Worm (Caenorhabditis elegans): ENCODE results near the gene brd-1.
A peak's percentile ranks its signal among the peaks of the same experiment; 100 is the strongest.

brd-1 gene

ce11 chrIII:6895677-6896076, 6.4 kb upstream of the brd-1 start:
- TF ChIP-seq ztf-11 (tag; optimal IDR thresholded peaks at IDR 0.05) (no peak), unc-62 (GFP tag; optimal IDR thresholded peaks at IDR 0.05) (no peak), unc-39 (tag; optimal IDR thresholded peaks at IDR 0.05) (no peak)

- TF ChIP-seq peb-1 (tag; optimal IDR thresholded peaks at IDR 0.05) (no peak), sem-4 (tag; optimal IDR thresholded peaks at IDR 0.05) (peak; percentile 8), ceh-16 (tag; optimal IDR thresholded peaks at IDR 0.05) (no peak), elt-1 (tag; optimal IDR thresholded peaks at IDR 0.05) (no peak), mbf-1 (tag; optimal IDR thresholded peaks at IDR 0.05) (no peak), nhr-10 (tag; optimal IDR thresholded peaks at IDR 0.05) (no peak), skn-1 (tag; optimal IDR thresholded peaks at IDR 0.05) (no peak), snpc-4 (tag; optimal IDR thresholded peaks at IDR 0.05) (no peak), nhr-77 (tag; optimal IDR thresholded peaks at IDR 0.05) (no peak), F13H6.1 (tag; optimal IDR thresholded peaks at IDR 0.05) (peak; percentile 82), nhr-6 (tag; optimal IDR thresholded peaks at IDR 0.05) (peak; percentile 67), nhr-21 (tag; optimal IDR thresholded peaks at IDR 0.05) (peak; percentile 82), zag-1 (tag; optimal IDR thresholded peaks at IDR 0.05) (no peak), nhr-11 (tag; optimal IDR thresholded peaks at IDR 0.05) (no peak), unc-62 (GFP tag; optimal IDR thresholded peaks at IDR 0.05) (no peak), C34F6.9 (tag; optimal IDR thresholded peaks at IDR 0.05) (peak; percentile 70), sma-3 (GFP tag; optimal IDR thresholded peaks at IDR 0.05) (peak; percentile 68), egl-27 (tag; optimal IDR thresholded peaks at IDR 0.05) (peak; percentile 75), aly-2 (tag; optimal IDR thresholded peaks at IDR 0.05) (no peak), unc-55 (GFP tag; optimal IDR thresholded peaks at IDR 0.05) (no peak), mdl-1 (tag; optimal IDR thresholded peaks at IDR 0.05) (no peak), fos-1 (tag; optimal IDR thresholded peaks at IDR 0.05) (peak; percentile 83), lin-11 (tag; optimal IDR thresholded peaks at IDR 0.05) (no peak), ztf-11 (tag; optimal IDR thresholded peaks at IDR 0.05) (no peak), nhr-23 (tag; optimal IDR thresholded peaks at IDR 0.05) (no peak), nhr-237 (tag; optimal IDR thresholded peaks at IDR 0.05) (no peak), lsy-2 (tag; optimal IDR thresholded peaks at IDR 0.05) (peak; percentile 17 to 82), ztf-1 (GFP tag; conservative IDR thresholded peaks at IDR 0.05) (no peak), unc-39 (tag; optimal IDR thresholded peaks at IDR 0.05) (no peak), crh-2 (tag; optimal IDR thresholded peaks at IDR 0.05) (peak; percentile 76), blmp-1 (tag; optimal IDR thresholded peaks at IDR 0.05; ENCODE audit: insufficient read depth) (peak; percentile 32), lin-39 (tag; optimal IDR thresholded peaks at IDR 0.05) (no peak), ceh-82 (tag; optimal IDR thresholded peaks at IDR 0.05) (no peak), dmd-4 (tag; optimal IDR thresholded peaks at IDR 0.05) (no peak), alr-1 (tag; optimal IDR thresholded peaks at IDR 0.05) (no peak), elt-3 (tag; optimal IDR thresholded peaks at IDR 0.05) (no peak), mab-5 (tag; optimal IDR thresholded peaks at IDR 0.05) (no peak), nhr-12 (tag; optimal IDR thresholded peaks at IDR 0.05) (no peak), lin-13 (GFP tag; optimal IDR thresholded peaks at IDR 0.05) (peak; percentile 14), nhr-25 (tag; optimal IDR thresholded peaks at IDR 0.05) (peak; percentile 56), nhr-129 (tag; optimal IDR thresholded peaks at IDR 0.05) (peak; percentile 83), ZK546.5 (tag; optimal IDR thresholded peaks at IDR 0.05) (no peak), R02D3.7 (tag; optimal IDR thresholded peaks at IDR 0.05) (no peak), ztf-4 (tag; optimal IDR thresholded peaks at IDR 0.05) (no peak), gmeb-1 (tag; optimal IDR thresholded peaks at IDR 0.05) (peak; percentile 62), ama-1 (optimal IDR thresholded peaks at IDR 0.05) (peak; percentile 9), sma-9 (GFP tag; optimal IDR thresholded peaks at IDR 0.05) (peak; percentile 88), sma-9 (tag; optimal IDR thresholded peaks at IDR 0.05) (no peak), Y55F3AM.14 (GFP tag; optimal IDR thresholded peaks at IDR 0.05) (no peak)
Measured at ce11 chrIII:6895166-6895565, 5.9 kb upstream of the brd-1 start.
